Worm (Caenorhabditis elegans) whole organism, mixed stage, embryonic: ENCODE results near the gene Y69H2.1.

Experiments
- pha-4 ChIP-seq: fragments of 150-350 bp; optimal IDR thresholded peaks from 2 replicates; lab custom pipeline; 2018; ENCODE audit warnings: missing biosample characterization, missing genetic modification reagents, missing genetic modification characterization
- ztf-11 ChIP-seq: fragments of 150-350 bp; optimal IDR thresholded peaks from 2 replicates; lab custom pipeline; 2014; ENCODE audit warnings: missing biosample characterization, missing genetic modification characterization

DNA sequence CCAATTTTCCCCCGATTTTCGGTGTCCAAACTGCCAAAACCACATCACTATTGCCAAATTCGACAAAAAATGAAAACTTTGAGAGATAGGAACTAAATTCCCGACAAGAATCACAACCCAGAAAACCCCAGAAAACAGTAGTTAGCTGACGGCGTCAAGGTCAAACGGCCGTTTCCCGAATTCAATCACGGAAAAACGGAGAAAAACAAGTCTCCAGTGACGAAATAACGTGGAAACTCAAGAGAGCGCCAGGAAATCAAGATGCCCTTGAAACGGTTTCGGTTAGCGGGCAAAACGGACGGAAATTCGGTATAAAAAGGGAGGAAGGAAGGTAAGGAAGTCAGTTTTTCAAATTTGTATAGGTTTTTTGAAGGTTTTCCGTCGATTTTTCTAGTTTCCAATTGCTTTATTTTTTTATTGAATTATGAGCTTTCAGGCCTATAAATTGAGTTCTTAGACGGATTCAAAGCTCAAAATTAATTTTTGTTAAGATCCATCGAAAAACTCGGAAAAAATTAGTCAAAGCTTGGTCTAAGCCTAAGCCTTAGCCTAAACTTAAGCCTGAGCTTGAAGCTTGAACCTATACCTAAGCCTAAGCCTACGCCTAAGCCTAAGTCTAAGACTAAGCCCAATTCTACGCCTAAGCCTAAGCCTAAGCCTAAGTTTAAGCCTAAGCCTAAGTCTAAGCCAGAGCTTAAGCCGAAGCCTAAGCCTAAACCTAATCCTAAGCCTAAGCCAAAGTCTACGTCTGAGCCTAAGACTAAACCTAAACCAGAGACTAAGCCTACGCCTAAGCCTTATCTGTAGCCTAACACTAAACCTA lies 15.4 kb upstream of the Y69H2.1 start:
- TF ChIP-seq pha-4 (tag; lab: Kevin White, UChicago), result no peak
- TF ChIP-seq ztf-11 (tag; lab: Kevin White, UChicago), result no peak
